Worm (Caenorhabditis elegans) whole organism, L4 larva: Measurements from ENCODE around the gene K09E9.1.

ENCODE experiments used
- ama-1 ChIP-seq: fragments of 150-350 bp; optimal IDR thresholded peaks from 2 replicates; lab custom pipeline; 2014; ENCODE audit warnings: inconsistent platforms, mixed read lengths
- ceh-28 ChIP-seq: fragments of 150-350 bp; optimal IDR thresholded peaks from 2 replicates; lab custom pipeline; 2014; ENCODE audit warnings: missing biosample characterization, missing genetic modification reagents, missing genetic modification characterization
- fos-1 ChIP-seq: fragments of 150-350 bp; optimal IDR thresholded peaks from 2 replicates; lab custom pipeline; 2014; ENCODE audit warnings: missing biosample characterization, missing genetic modification characterization
- gei-8 ChIP-seq: fragments of 200-800 bp; sonication (Bioruptor generic); optimal IDR thresholded peaks from 2 replicates; lab custom pipeline; 2018; ENCODE audit warnings: mild to moderate bottlenecking, missing genetic modification characterization, missing compliant biosample characterization
- lin-39 ChIP-seq: fragments of 150-350 bp; optimal IDR thresholded peaks from 2 replicates; lab custom pipeline; 2014; ENCODE audit warnings: missing biosample characterization, missing genetic modification reagents, missing genetic modification characterization
- mdl-1 ChIP-seq, 2 experiments: fragments of 150-350 bp in 1 of 2; sonication (generic microtip) in 1 of 2; optimal IDR thresholded peaks; 2 replicates each; lab custom pipeline; 2014 to 2017; ENCODE audit warnings: missing biosample characterization in 2 of 2, missing genetic modification characterization in 2 of 2
- nhr-11 ChIP-seq: fragments of 150-350 bp; optimal IDR thresholded peaks from 2 replicates; lab custom pipeline; 2014; ENCODE audit warnings: missing biosample characterization, missing genetic modification characterization
- nhr-28 ChIP-seq: fragments of 150-350 bp; optimal IDR thresholded peaks from 2 replicates; lab custom pipeline; 2014; ENCODE audit warnings: missing biosample characterization, missing genetic modification characterization
- nhr-76 ChIP-seq: fragments of 150-350 bp; optimal IDR thresholded peaks from 2 replicates; lab custom pipeline; 2014; ENCODE audit warnings: missing biosample characterization, missing genetic modification characterization
- unc-130 ChIP-seq: sonication (generic microtip); optimal IDR thresholded peaks from 2 replicates; lab custom pipeline; 2016; ENCODE audit warnings: missing genetic modification reagents, missing genetic modification characterization, missing compliant biosample characterization
- unc-62 ChIP-seq, 3 experiments: fragments of 150-350 bp in 1 of 3; sonication (generic microtip); optimal IDR thresholded peaks in 2 of 3; peaks in 1 of 3; 1 replicate in 1 of 3; 2 replicates in 2 of 3; lab custom pipeline; 2014 to 2017; ENCODE audit warnings: missing biosample characterization in 3 of 3, missing genetic modification characterization in 3 of 3, missing genetic modification reagents in 3 of 3, missing genotype in 1 of 3
- zag-1 ChIP-seq: fragments of 150-350 bp; optimal IDR thresholded peaks from 2 replicates; lab custom pipeline; 2014; ENCODE audit warnings: missing biosample characterization, missing genetic modification characterization

ce11 chrX:15640603-15641002, 20.3 kb downstream of the K09E9.1 start, which contains the start of gene K09E9.7:
- TF ChIP-seq fos-1 (tag; lab: Kevin White, UChicago) = no peak
- TF ChIP-seq ceh-28 (tag; lab: Kevin White, UChicago) = no peak
- TF ChIP-seq nhr-76 (tag; lab: Kevin White, UChicago) = no peak
- TF ChIP-seq mdl-1 (tag; optimal IDR thresholded peaks at IDR 0.05; lab: Kevin White, UChicago) = no peak
- no peak for TF ChIP-seq nhr-11
- no peak for TF ChIP-seq unc-62 (GFP tag; optimal IDR thresholded peaks at IDR 0.05 in 1 of 2; lab: Kevin White, UChicago)
- no peak for TF ChIP-seq unc-62 (tag; optimal IDR thresholded peaks at IDR 0.05; lab: Kevin White, UChicago)
- no peak for TF ChIP-seq unc-130 (GFP tag; lab: Kevin White, UChicago)
- no peak for TF ChIP-seq lin-39 (tag; lab: Kevin White, UChicago)
- no peak for TF ChIP-seq nhr-28 (tag; lab: Kevin White, UChicago)
- TF ChIP-seq zag-1 (tag; lab: Kevin White, UChicago) = no peak
- no peak for TF ChIP-seq ama-1 (lab: Kevin White, UChicago)
- TF ChIP-seq gei-8 (GFP tag; lab: Kevin White, UChicago) = no peak
